Fruit fly (Drosophila melanogaster) whole organism, prepupa: ENCODE results near the gene sage.

Experiments used
- Blimp-1 ChIP-seq: fragments of 200-800 bp; sonication (Bioruptor generic); optimal IDR thresholded peaks from 3 replicates; lab custom pipeline; 2017; ENCODE audit warnings: missing biosample characterization, missing genetic modification characterization, mild to moderate bottlenecking, moderate library complexity, missing genetic modification reagents
- CG10631 ChIP-seq: fragments of 200-800 bp; sonication (Bioruptor generic); optimal IDR thresholded peaks from 2 replicates; lab custom pipeline; 2016; ENCODE audit warnings: missing biosample characterization, missing genetic modification characterization
- CG10669 ChIP-seq: fragments of 200-800 bp; sonication (Bioruptor generic); optimal IDR thresholded peaks from 3 replicates; lab custom pipeline; 2018; ENCODE audit warnings: missing biosample characterization, mild to moderate bottlenecking, missing genetic modification characterization, moderate library complexity
- CG11294 ChIP-seq: fragments of 200-800 bp; sonication (Bioruptor generic); IDR thresholded peaks from 2 replicates; pipeline ENCODE4 v1.3.6; 2022; ENCODE audit warnings: missing biosample characterization, missing genetic modification characterization
- CG11762 ChIP-seq: fragments of 200-800 bp; sonication (Bioruptor generic); optimal IDR thresholded peaks from 3 replicates; lab custom pipeline; 2016; ENCODE audit warnings: missing biosample characterization, missing genetic modification characterization; ENCODE audit not compliant: insufficient read depth
- CG11902 ChIP-seq: fragments of 200-800 bp; sonication (Bioruptor generic); optimal IDR thresholded peaks from 3 replicates; lab custom pipeline; 2016; ENCODE audit warnings: missing biosample characterization, missing genetic modification characterization
- CG15336 ChIP-seq: fragments of 200-800 bp; sonication (Bioruptor generic); IDR thresholded peaks from 2 replicates; pipeline ENCODE4 v1.3.6; 2022; ENCODE audit warnings: missing biosample characterization, missing genetic modification characterization
- CG1621 ChIP-seq: fragments of 200-800 bp; sonication (Bioruptor generic); optimal IDR thresholded peaks from 3 replicates; lab custom pipeline; 2018; ENCODE audit warnings: missing biosample characterization, mild to moderate bottlenecking, missing genetic modification characterization
- CG16779 ChIP-seq: fragments of 200-800 bp; sonication (Bioruptor generic); optimal IDR thresholded peaks from 3 replicates; lab custom pipeline; 2017; ENCODE audit warnings: missing biosample characterization, mild to moderate bottlenecking, missing genetic modification characterization
- CG31627 ChIP-seq: fragments of 200-800 bp; sonication (Bioruptor generic); optimal IDR thresholded peaks from 3 replicates; lab custom pipeline; 2016; ENCODE audit warnings: missing biosample characterization, missing genetic modification characterization
- CG32006 ChIP-seq: fragments of 200-800 bp; sonication (Bioruptor generic); optimal IDR thresholded peaks from 3 replicates; lab custom pipeline; 2017; ENCODE audit warnings: missing biosample characterization, mild to moderate bottlenecking, missing genetic modification characterization
- CG3919 ChIP-seq: fragments of 200-800 bp; sonication (Bioruptor generic); optimal IDR thresholded peaks from 3 replicates; lab custom pipeline; 2016; ENCODE audit warnings: missing biosample characterization, missing genetic modification characterization
- CG4318 ChIP-seq: fragments of 200-800 bp; sonication (Bioruptor generic); optimal IDR thresholded peaks from 3 replicates; lab custom pipeline; 2017; ENCODE audit warnings: missing biosample characterization, mild to moderate bottlenecking, missing genetic modification characterization
- CG6163 ChIP-seq: fragments of 200-800 bp; sonication (Bioruptor generic); IDR thresholded peaks from 3 replicates; pipeline ENCODE4 v1.3.6; 2022; ENCODE audit warnings: missing biosample characterization, missing genetic modification characterization
- CG6792 ChIP-seq: fragments of 200-800 bp; sonication (Bioruptor generic); optimal IDR thresholded peaks from 3 replicates; lab custom pipeline; 2016; ENCODE audit warnings: missing biosample characterization, missing genetic modification characterization
- CG6808 ChIP-seq: fragments of 200-800 bp; sonication (Bioruptor generic); optimal IDR thresholded peaks from 3 replicates; lab custom pipeline; 2017; ENCODE audit warnings: missing biosample characterization, missing genetic modification characterization, mild to moderate bottlenecking, moderate library complexity, missing genetic modification reagents
- CG6854 ChIP-seq: fragments of 200-800 bp; sonication (Bioruptor generic); optimal IDR thresholded peaks from 2 replicates; lab custom pipeline; 2017; ENCODE audit warnings: missing biosample characterization, mild to moderate bottlenecking, missing genetic modification characterization
- CG7368 ChIP-seq: fragments of 200-800 bp; sonication (Bioruptor generic); optimal IDR thresholded peaks from 3 replicates; lab custom pipeline; 2016; ENCODE audit warnings: missing biosample characterization, missing genetic modification characterization
- CG8119 ChIP-seq: fragments of 200-800 bp; sonication (Bioruptor generic); IDR thresholded peaks from 3 replicates; pipeline ENCODE4 v1.3.6; 2022; ENCODE audit warnings: missing biosample characterization, missing genetic modification characterization
- CG8319 ChIP-seq: fragments of 200-800 bp; sonication (Bioruptor generic); optimal IDR thresholded peaks from 3 replicates; lab custom pipeline; 2016; ENCODE audit warnings: missing biosample characterization, missing genetic modification characterization
- CG8632 ChIP-seq: fragments of 200-800 bp; sonication (Bioruptor generic); optimal IDR thresholded peaks from 3 replicates; lab custom pipeline; 2016; ENCODE audit warnings: missing biosample characterization, missing genetic modification characterization
- CG9139 ChIP-seq: fragments of 200-800 bp; sonication (Bioruptor generic); optimal IDR thresholded peaks from 3 replicates; lab custom pipeline; 2017; ENCODE audit warnings: missing biosample characterization, mild to moderate bottlenecking, missing genetic modification characterization
- Eip75B ChIP-seq: fragments of 200-800 bp; sonication (Bioruptor generic); optimal IDR thresholded peaks from 3 replicates; lab custom pipeline; 2016; ENCODE audit warnings: missing biosample characterization, missing genetic modification characterization
- Eip78C ChIP-seq: fragments of 200-800 bp; sonication (Bioruptor generic); peaks from one replicate; lab custom pipeline; 2016; ENCODE audit warnings: missing biosample characterization, missing genetic modification characterization
- Eip93F ChIP-seq: fragments of 200-800 bp; sonication (Bioruptor generic); optimal IDR thresholded peaks from 2 replicates; lab custom pipeline; 2016; ENCODE audit warnings: missing biosample characterization, mild to moderate bottlenecking, missing genetic modification characterization
- Ets21C ChIP-seq: fragments of 200-800 bp; sonication (Bioruptor generic); optimal IDR thresholded peaks from 3 replicates; lab custom pipeline; 2016; ENCODE audit warnings: missing biosample characterization, missing genetic modification characterization
- Gug ChIP-seq: fragments of 200-800 bp; sonication (Bioruptor generic); IDR thresholded peaks from 2 replicates; pipeline ENCODE4 v1.3.6; 2022; ENCODE audit warnings: missing biosample characterization, missing genetic modification characterization
- Hr38 ChIP-seq: sonication (Bioruptor generic); optimal IDR thresholded peaks from 2 replicates; lab custom pipeline; 2016; ENCODE audit warnings: missing biosample characterization, missing genetic modification characterization
- Hr4 ChIP-seq: fragments of 200-800 bp; sonication (Bioruptor generic); optimal IDR thresholded peaks from 3 replicates; lab custom pipeline; 2016; ENCODE audit warnings: missing biosample characterization, missing genetic modification characterization
- Lpt ChIP-seq: fragments of 200-800 bp; sonication (Bioruptor generic); optimal IDR thresholded peaks from 3 replicates; lab custom pipeline; 2016; ENCODE audit warnings: missing biosample characterization, missing genetic modification characterization
- Met ChIP-seq: fragments of 200-800 bp; sonication (Bioruptor generic); optimal IDR thresholded peaks from 3 replicates; lab custom pipeline; 2016; ENCODE audit warnings: missing biosample characterization, missing genetic modification characterization
- Smox ChIP-seq: fragments of 200-800 bp; sonication (Bioruptor generic); optimal IDR thresholded peaks from 3 replicates; lab custom pipeline; 2016; ENCODE audit warnings: missing biosample characterization, missing genetic modification characterization
- Sox102F ChIP-seq: fragments of 200-800 bp; sonication (Bioruptor generic); optimal IDR thresholded peaks from 2 replicates; lab custom pipeline; 2016; ENCODE audit warnings: missing biosample characterization, mild to moderate bottlenecking, missing genetic modification characterization
- Sox14 ChIP-seq: fragments of 200-800 bp; sonication (Bioruptor generic); optimal IDR thresholded peaks from 3 replicates; lab custom pipeline; 2016; ENCODE audit warnings: missing biosample characterization, missing genetic modification characterization
- achi ChIP-seq: fragments of 200-800 bp; sonication (Bioruptor generic); optimal IDR thresholded peaks from 3 replicates; lab custom pipeline; 2016; ENCODE audit warnings: missing biosample characterization, missing genetic modification characterization
- acj6 ChIP-seq: fragments of 200-800 bp; sonication (Bioruptor generic); optimal IDR thresholded peaks from 3 replicates; lab custom pipeline; 2016; ENCODE audit warnings: missing biosample characterization, missing genetic modification characterization
- cyc ChIP-seq: fragments of 200-800 bp; sonication (Bioruptor generic); optimal IDR thresholded peaks from 3 replicates; lab custom pipeline; 2016; ENCODE audit warnings: missing biosample characterization, missing genetic modification characterization
- dsx ChIP-seq: fragments of 200-800 bp; optimal IDR thresholded peaks from 3 replicates; lab custom pipeline; 2019; ENCODE audit warnings: missing biosample characterization, mild to moderate bottlenecking, missing genetic modification characterization, moderate library complexity; ENCODE audit not compliant: poor library complexity, severe bottlenecking
- eg ChIP-seq: fragments of 200-800 bp; sonication (Bioruptor generic); IDR thresholded peaks from 3 replicates; pipeline ENCODE4 v1.3.6; 2022; ENCODE audit warnings: missing biosample characterization, missing genetic modification characterization
- lz ChIP-seq: fragments of 200-800 bp; sonication (Bioruptor generic); optimal IDR thresholded peaks from 3 replicates; lab custom pipeline; 2016; ENCODE audit warnings: missing biosample characterization, missing genetic modification characterization
- net ChIP-seq: fragments of 200-800 bp; sonication (Bioruptor generic); optimal IDR thresholded peaks from 3 replicates; lab custom pipeline; 2016; ENCODE audit warnings: missing biosample characterization, missing genetic modification characterization
- pdm3 ChIP-seq: fragments of 200-800 bp; sonication (Bioruptor generic); optimal IDR thresholded peaks from 3 replicates; lab custom pipeline; 2016; ENCODE audit warnings: missing biosample characterization, missing genetic modification characterization
- salr ChIP-seq, 2 experiments: fragments of 200-800 bp; sonication (Bioruptor generic); optimal IDR thresholded peaks; 3 replicates each; lab custom pipeline; 2016 to 2018; ENCODE audit warnings: missing biosample characterization in 2 of 2, missing genetic modification characterization in 2 of 2, mild to moderate bottlenecking in 1 of 2
- spab ChIP-seq: fragments of 200-800 bp; sonication (Bioruptor generic); optimal IDR thresholded peaks from 2 replicates; lab custom pipeline; 2017; ENCODE audit warnings: missing biosample characterization, mild to moderate bottlenecking, missing genetic modification characterization, missing genetic modification reagents
- ss ChIP-seq, 2 experiments: fragments of 200-800 bp; sonication (Bioruptor generic); optimal IDR thresholded peaks; 2 replicates in 1 of 2; 3 replicates in 1 of 2; lab custom pipeline; 2017 to 2018; ENCODE audit warnings: mild to moderate bottlenecking in 2 of 2, missing biosample characterization in 2 of 2, missing genetic modification characterization in 2 of 2, moderate library complexity in 1 of 2
- svp ChIP-seq: fragments of 200-800 bp; sonication (Bioruptor generic); peaks from one replicate; lab custom pipeline; 2016; ENCODE audit warnings: missing biosample characterization, missing genetic modification characterization
- vri ChIP-seq: fragments of 200-800 bp; sonication (Bioruptor generic); optimal IDR thresholded peaks from 3 replicates; lab custom pipeline; 2016; ENCODE audit warnings: missing biosample characterization, mild to moderate bottlenecking, missing genetic modification characterization

sage gene

DNA sequence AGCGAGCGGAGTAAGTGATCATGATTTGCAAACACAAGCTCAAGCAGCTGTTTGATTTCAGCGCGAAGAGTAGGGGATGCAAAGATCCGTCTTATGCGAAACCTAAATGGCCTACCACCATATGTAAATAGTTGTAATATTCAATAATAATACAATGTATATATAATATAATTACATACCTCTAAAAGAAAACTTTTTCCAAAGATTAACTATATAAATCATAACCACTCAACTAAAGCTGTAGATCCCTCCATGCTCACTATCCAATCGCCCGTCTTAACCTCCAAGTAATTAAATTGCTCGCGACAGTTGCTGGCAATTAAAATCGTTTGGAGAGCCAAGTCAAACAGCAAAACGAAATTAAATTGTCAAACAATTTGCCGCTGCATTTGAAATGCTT, 36.6 kb downstream of the sage start (continued):
- peak; percentile 71 for TF ChIP-seq lz (GFP tag; lab: Kevin White, UChicago)
- TF ChIP-seq CG8319 (GFP tag; lab: Kevin White, UChicago): peak; percentile 77
- TF ChIP-seq CG32006 (GFP tag; lab: Kevin White, UChicago): peak; percentile 95
- TF ChIP-seq CG8119 (GFP tag; lab: Robert Waterston, UW): peak; percentile 95
- peak; percentile 73 for TF ChIP-seq Sox102F
- TF ChIP-seq vri (GFP tag; lab: Kevin White, UChicago): no peak
- peak; percentile 85 for TF ChIP-seq CG8632 (GFP tag; lab: Kevin White, UChicago)
- TF ChIP-seq CG6792: peak; percentile 80
- TF ChIP-seq svp (GFP tag; lab: Kevin White, UChicago): peak; percentile 65
- peak; percentile 88 for TF ChIP-seq achi (GFP tag; lab: Kevin White, UChicago)
- TF ChIP-seq CG6808 (GFP tag; lab: Kevin White, UChicago): peak; percentile 73
- no peak for TF ChIP-seq dsx (GFP tag; lab: Kevin White, UChicago)
- peak; percentile 61 for TF ChIP-seq CG1621 (tag; lab: Kevin White, UChicago)
- TF ChIP-seq CG11902 (GFP tag; lab: Kevin White, UChicago): peak; percentile 72
- TF ChIP-seq Met (GFP tag; lab: Kevin White, UChicago): peak; percentile 76
- peak; percentile 88 for TF ChIP-seq acj6
- peak in 1 of 2 experiments; percentile 61 for TF ChIP-seq ss (GFP tag; optimal IDR thresholded peaks at IDR 0.05; lab: Kevin White, UChicago)
- TF ChIP-seq pdm3: peak; percentile 71
- TF ChIP-seq net: peak; percentile 79
- peak; percentile 35 for TF ChIP-seq Ets21C
- peak; percentile 58 for TF ChIP-seq cyc (GFP tag; lab: Kevin White, UChicago)
- TF ChIP-seq Hr4 (GFP tag; lab: Kevin White, UChicago): peak; percentile 85
- TF ChIP-seq CG7368: peak; percentile 79
- no peak for TF ChIP-seq Hr38
- peak; percentile 40 for TF ChIP-seq Blimp-1 (GFP tag; lab: Kevin White, UChicago)
- peak; percentile 46 for TF ChIP-seq Eip93F (GFP tag; lab: Kevin White, UChicago)
- TF ChIP-seq CG10669 (GFP tag; lab: Kevin White, UChicago): peak; percentile 78
- peak; percentile 68 for TF ChIP-seq CG16779 (tag; lab: Kevin White, UChicago)
- peak; percentile 58 for TF ChIP-seq Eip75B (GFP tag; lab: Kevin White, UChicago)
- TF ChIP-seq Lpt (GFP tag; lab: Kevin White, UChicago): peak; percentile 77
- peak; percentile 86 for TF ChIP-seq CG10631
- peak; percentile 71 for TF ChIP-seq Smox (GFP tag; lab: Kevin White, UChicago)
- peak; percentile 94 for TF ChIP-seq CG6163

dm6 chr3R:9226701-9227313, 37.1 kb downstream of the sage start:
- TF ChIP-seq lz (GFP tag; lab: Kevin White, UChicago): peak; percentile 2
- TF ChIP-seq CG9139 (GFP tag; lab: Kevin White, UChicago): no peak
- no peak for TF ChIP-seq CG11902 (GFP tag; lab: Kevin White, UChicago)
- TF ChIP-seq net: peak; percentile 53
- TF ChIP-seq CG7368: no peak
- no peak for TF ChIP-seq CG8119 (GFP tag; lab: Robert Waterston, UW)
- peak; percentile 14 for TF ChIP-seq CG8632 (GFP tag; lab: Kevin White, UChicago)
- TF ChIP-seq CG11762 (GFP tag; lab: Kevin White, UChicago): no peak
- no peak for TF ChIP-seq CG4318 (GFP tag; lab: Kevin White, UChicago)
- TF ChIP-seq eg (GFP tag; lab: Robert Waterston, UW): peak; percentile 63; the same call in 2 of the 3 replicates
- no peak for TF ChIP-seq CG15336 (GFP tag; lab: Robert Waterston, UW)
- no peak for TF ChIP-seq CG6808 (GFP tag; lab: Kevin White, UChicago)
- TF ChIP-seq Eip78C: peak; percentile 75
- TF ChIP-seq Lpt (GFP tag; lab: Kevin White, UChicago): no peak
- TF ChIP-seq CG6854 (GFP tag; lab: Kevin White, UChicago): no peak
- peak; percentile 96 for TF ChIP-seq dsx (GFP tag; lab: Kevin White, UChicago)
- TF ChIP-seq Sox102F: no peak
- TF ChIP-seq achi (GFP tag; lab: Kevin White, UChicago): no peak
- TF ChIP-seq CG3919 (GFP tag; lab: Kevin White, UChicago): no peak
- no peak for TF ChIP-seq Hr4 (GFP tag; lab: Kevin White, UChicago)
- no peak for TF ChIP-seq CG6792
- TF ChIP-seq Eip75B (GFP tag; lab: Kevin White, UChicago): no peak
- TF ChIP-seq ss (GFP tag; optimal IDR thresholded peaks at IDR 0.05; lab: Kevin White, UChicago): peak in 1 of 2 experiments; percentile 53
- TF ChIP-seq CG11294: no peak
- TF ChIP-seq CG32006 (GFP tag; lab: Kevin White, UChicago): no peak
- no peak for TF ChIP-seq CG31627 (GFP tag; lab: Kevin White, UChicago)
- no peak for TF ChIP-seq acj6
- TF ChIP-seq spab: no peak
- TF ChIP-seq Gug (GFP tag; lab: Robert Waterston, UW): no peak
- TF ChIP-seq Ets21C: no peak
- TF ChIP-seq Sox14 (GFP tag; lab: Kevin White, UChicago): no peak
- TF ChIP-seq CG1621 (tag; lab: Kevin White, UChicago): no peak
- no peak for TF ChIP-seq salr (GFP tag; optimal IDR thresholded peaks at IDR 0.05; lab: Kevin White, UChicago)
